Fruit fly (Drosophila melanogaster) S2 (cell line): ENCODE data around the gene dunk.

Source experiments
- CG8478 ChIP-seq: fragments of >200 bp; optimal IDR thresholded peaks from 2 replicates; lab custom pipeline; 2018
- CTCF ChIP-seq, 2 experiments: fragments of >200 bp; optimal IDR thresholded peaks; 2 replicates each; lab custom pipeline; 2018

Gene dunk

DNA sequence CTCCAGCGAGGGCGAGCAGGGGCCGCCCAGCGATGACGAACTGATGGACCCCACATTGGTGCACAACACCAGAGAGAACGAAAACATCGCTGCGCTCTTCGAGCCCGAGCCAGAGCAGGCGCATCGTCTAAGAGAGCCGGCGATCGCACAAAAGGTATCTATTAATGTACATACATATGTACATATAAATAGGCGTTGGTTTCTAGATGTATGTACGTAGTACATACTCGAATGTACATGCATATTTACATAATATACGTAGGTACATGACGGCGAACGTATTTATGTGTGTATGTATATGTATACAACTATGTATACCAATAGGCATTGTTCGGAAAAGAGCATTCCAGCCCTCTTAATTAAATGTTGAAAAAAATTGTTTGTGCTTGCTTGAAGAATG lies 7.3 kb upstream of the dunk start:
- TF ChIP-seq CG8478 (lab: Kevin White, UChicago): no peak
- no peak for TF ChIP-seq CTCF (optimal IDR thresholded peaks at IDR 0.05; lab: Kevin White, UChicago)

DNA sequence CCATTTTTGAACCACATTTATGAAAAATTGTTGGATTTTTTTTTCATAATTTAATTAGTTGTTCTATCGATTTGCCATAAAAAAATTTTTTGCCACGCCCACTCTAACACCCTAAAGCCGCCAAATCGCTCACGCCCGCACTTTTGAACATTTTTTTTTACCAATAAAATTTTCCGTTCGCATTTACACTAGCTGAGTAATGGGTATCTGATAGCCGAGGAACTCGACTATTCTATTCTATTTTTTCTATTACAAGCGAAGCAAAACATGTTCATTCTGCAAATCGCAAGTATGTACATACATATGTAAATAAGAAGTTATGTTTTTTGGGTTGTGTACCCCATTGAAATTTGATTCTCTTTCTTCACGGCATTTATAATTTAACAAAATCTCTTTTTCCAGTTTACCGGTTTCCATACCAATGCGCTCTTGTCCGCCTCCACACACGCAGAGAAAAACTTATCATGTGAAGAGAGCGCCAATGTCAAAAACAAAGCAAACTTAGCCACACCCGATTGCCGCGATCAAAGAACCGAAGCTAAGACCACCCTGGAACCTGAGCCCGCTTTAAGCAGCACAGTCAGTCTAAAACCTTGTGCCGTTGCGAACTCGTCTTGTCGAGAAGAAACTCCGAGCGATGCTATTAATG lies 6.0 kb upstream of the dunk start:
- TF ChIP-seq CTCF (optimal IDR thresholded peaks at IDR 0.05; lab: Kevin White, UChicago): no peak
- no peak for TF ChIP-seq CG8478 (lab: Kevin White, UChicago)

DNA sequence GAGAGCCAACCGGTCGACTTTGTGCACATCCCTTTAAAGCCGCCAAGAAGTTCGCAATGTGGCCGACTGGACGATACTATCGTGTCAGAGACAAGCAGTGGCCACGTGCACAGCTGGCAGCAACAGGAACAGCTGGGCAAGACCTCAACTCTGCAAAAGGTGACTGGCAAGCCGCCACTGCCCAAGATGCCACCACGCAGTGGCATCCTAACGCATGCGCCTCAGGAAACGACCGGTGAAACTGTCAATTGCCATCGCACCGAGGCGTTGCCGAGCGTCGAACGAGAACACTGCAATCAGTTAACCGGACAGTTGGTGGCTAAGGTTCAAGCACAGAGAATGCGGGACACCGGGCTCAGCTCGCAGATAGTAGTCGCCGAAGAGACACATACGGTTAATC lies 5.2 kb upstream of the dunk start:
- TF ChIP-seq CG8478 (lab: Kevin White, UChicago): no peak
- TF ChIP-seq CTCF (optimal IDR thresholded peaks at IDR 0.05; lab: Kevin White, UChicago): no peak

DNA sequence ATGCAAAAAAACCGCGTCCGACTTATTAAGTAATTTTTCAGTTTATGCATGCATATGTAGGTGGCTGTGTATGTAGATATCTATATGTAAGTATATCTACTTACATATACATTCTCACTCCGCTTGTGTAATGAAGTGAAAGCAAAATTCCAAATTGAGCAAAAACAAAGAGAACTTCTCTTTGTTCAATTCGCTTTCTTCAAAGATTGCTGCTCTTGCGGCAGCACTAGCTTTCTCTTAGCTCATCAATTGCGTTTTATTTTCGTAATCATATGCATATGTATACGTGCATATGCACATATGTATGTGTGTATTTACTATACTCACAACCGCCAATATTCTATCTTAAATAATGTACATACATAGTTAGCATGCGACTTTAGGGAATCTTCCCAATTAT lies 2.7 kb upstream of the dunk start:
- TF ChIP-seq CTCF (optimal IDR thresholded peaks at IDR 0.05; lab: Kevin White, UChicago) (no peak), CG8478 (lab: Kevin White, UChicago) (no peak)

DNA sequence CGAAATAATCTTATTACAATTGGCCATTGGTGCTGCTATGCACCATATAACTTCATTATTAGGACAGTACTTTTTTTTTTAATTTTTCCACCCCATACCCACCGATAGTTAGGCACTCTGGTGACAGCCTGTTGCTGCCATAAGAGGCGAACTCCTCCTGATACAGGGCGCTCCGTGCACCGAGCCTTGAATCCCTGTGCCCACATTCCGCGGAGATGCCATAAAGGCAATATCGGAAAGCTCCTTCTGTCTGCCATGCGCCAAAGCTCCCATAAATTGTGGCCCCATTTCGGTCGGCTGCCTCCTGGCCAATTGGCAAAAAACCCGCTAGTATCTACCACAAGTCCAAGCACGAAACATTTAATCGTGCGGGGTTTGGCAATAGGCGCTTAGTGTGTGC lies 1.8 kb downstream of the dunk start:
- TF ChIP-seq CG8478 (lab: Kevin White, UChicago) (no peak), CTCF (optimal IDR thresholded peaks at IDR 0.05; lab: Kevin White, UChicago) (no peak)

DNA sequence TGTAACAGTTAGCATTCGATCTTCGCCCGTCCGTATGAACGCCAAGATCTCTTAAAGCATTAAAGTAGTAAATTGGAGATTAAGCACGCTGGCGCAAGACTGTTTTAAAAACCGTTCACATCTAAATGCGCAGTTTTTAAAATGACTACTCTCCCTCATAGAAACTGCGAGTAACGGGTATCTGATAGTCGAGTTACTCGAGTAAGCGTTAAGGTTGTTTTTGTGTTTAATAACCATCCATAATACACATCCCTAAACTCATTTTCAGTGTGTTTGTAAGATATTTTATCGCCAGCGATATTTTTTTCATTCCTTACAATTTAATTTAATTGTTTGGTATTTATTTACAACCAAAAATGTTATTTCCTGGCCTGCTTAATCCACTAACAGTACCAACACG lies 8.4 kb downstream of the dunk start:
- no peak for TF ChIP-seq CTCF (optimal IDR thresholded peaks at IDR 0.05; lab: Kevin White, UChicago)
- no peak for TF ChIP-seq CG8478 (lab: Kevin White, UChicago)

DNA sequence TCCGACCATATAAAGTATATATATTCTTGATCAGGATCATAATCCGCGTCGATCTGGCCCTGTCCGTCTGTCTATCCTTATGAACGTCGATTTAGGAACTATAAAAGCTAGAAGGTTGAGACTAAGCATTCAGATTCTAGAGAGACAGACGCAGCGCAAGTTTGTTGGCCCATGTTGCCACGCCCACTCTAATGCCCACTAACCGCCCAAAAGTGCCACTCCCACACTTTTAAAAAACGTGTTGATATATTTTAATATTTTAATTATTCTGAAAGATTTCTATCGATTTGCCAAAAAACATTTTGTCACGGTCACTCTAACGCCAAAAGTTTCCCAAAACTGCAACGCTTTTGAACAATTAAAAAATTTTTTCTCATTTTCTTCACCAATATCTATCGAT lies 11.9 kb downstream of the dunk start:
- no peak for TF ChIP-seq CG8478 (lab: Kevin White, UChicago)
- TF ChIP-seq CTCF (optimal IDR thresholded peaks at IDR 0.05; lab: Kevin White, UChicago): no peak

DNA sequence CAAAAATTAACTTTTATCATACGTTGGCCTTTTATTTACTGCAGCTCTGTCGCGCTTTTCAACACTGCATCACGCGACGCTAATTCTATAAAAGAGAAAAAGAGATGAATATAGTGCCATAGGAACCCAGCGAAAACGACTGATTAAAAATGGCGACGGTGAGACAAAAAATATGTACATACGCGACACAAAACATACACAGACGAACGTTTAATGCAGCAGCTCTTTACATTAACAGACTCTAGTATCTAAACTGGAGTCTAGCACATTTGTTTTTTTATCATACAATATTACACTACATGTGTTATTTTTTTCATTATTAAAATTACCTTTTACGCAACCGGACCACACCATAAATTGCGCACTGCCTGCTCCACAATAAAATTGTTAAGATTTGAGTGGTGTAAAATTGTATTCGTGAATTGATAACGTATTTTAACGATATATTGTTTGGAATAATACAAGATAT lies 17.2 kb downstream of the dunk start:
- no peak for TF ChIP-seq CG8478 (lab: Kevin White, UChicago)
- TF ChIP-seq CTCF (optimal IDR thresholded peaks at IDR 0.05; lab: Kevin White, UChicago): no peak

DNA sequence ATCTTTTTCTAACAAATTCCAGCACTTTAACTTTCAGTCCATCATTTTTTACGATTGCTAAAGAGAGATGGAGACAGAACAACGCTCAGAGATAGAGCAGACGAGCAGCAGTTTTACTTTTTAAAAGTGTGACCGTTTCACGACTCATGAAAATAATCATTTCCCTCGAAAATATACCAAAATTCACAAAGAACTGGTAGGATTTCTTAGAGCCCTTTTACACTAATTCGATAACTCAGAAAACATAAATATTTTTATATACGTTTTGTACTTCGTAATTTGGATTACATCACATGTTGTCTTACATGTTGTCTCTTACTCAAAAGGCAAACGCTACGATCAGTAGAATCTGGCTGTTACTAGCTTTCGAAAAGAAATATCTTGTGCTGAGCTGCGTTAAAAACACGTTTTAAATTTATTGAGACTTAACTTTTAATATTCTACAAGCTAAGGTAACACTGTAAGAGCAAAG lies 17.7 kb downstream of the dunk start, which contains the start of gene Clamp:
Gene Clamp (minus strand): TSS at position 100 of the 472 bp plus-strand sequence.
- TF ChIP-seq CG8478 (lab: Kevin White, UChicago): no peak
- no peak for TF ChIP-seq CTCF (optimal IDR thresholded peaks at IDR 0.05; lab: Kevin White, UChicago)

DNA sequence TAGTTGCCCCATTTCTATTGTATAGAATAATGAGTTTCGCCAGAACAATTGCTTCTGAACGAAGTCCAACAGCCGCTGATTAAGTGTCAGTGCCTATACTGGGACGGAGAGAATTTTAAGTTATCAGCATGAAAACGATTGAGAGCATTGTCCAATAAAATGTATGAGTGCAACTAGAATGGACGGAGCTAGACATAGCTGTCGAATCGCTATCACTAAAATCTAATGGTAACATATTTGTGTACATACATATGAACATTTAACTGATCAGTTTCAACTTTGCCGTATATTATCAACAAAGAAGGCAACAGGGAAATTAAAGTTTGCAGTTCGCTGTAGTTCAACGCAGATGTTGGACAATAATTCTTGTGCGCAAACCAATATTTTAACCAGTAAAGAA lies 23.7 kb downstream of the dunk start, which contains the start of gene CG3635:
Gene CG3635 (plus strand): TSS at position 315 of the 400 bp plus-strand sequence.
- TF ChIP-seq CG8478 (lab: Kevin White, UChicago) (no peak), CTCF (optimal IDR thresholded peaks at IDR 0.05; lab: Kevin White, UChicago) (no peak)

DNA sequence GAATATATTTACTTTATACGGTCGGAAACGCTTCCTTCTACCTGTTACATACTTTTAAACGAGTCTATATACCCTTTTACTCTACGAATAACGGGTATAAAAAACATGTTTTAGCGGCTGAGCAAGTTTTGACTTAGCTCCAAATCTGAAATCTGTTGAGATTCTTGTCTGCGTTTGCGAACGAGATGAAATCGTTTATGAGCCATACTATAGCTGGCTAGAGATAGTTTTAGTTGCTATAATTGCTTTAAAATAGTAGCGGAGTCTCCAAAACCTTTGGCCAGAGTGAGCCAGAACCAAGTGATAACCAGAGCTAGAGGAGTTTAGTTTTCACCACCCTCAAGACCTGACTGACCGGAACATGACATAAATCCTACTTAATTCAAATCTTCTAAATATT lies 25.0 kb downstream of the dunk start:
- TF ChIP-seq CTCF (optimal IDR thresholded peaks at IDR 0.05; lab: Kevin White, UChicago) (no peak), CG8478 (lab: Kevin White, UChicago) (no peak)
